Fruit fly (Drosophila melanogaster): ENCODE data around the gene c11.1.

c11.1 gene

DNA sequence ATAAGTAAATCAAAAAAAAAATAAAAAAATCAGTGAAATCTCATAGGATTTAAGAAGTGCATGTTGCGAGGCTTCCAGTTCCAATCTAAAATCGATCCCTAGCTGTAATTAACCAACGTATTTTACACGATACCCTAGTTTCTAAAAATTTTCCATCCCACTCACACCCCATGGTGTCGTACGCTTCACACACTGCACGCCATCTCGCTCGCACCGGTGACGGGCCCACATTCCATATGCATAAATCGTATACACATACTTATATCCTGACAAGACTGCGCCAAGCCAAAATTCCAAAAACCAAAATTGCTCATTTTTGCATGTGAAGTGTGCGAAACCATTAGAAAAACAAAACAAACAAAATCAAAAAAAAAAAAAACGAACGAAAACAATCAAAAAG, 27.9 kb downstream of the c11.1 start (continued):
- TF ChIP-seq CG18476 (GFP tag; optimal IDR thresholded peaks at IDR 0.05): no peak
- TF ChIP-seq nerfin-1 (tag; optimal IDR thresholded peaks at IDR 0.05): no peak
- TF ChIP-seq ci (GFP tag; IDR thresholded peaks at IDR 0.05): no peak
- no peak for TF ChIP-seq CG13296 (GFP tag; optimal IDR thresholded peaks at IDR 0.05)

DNA sequence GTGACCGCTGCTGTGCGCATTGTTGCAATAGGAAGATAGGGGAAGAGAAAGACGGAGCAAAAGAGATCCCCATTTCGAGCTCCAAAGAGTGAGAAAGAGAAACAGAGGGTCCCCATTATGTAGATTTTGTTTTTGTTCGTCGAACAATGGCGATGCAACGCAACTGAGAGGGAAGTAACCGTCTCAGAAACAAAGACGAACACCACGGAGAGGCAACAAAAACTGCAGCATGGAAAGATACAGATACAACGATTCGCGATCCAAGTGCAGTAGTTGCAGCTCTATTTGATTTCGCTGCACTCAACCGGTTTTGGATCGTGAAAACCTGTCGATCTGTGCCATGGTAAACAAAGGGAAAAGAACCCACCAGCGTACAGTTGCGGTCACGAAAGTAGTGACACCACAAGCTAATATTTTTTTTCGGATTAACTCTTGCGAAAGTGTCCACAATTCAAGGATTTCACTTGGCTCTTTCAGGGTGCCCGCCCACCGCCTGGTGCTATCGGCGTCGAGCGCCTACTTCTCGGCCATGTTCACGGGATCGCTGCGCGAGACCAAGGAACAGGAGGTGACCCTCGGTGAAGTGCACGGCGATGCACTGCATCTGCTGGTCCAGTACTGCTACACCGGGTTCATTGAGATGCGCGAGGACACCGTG, 30.7 kb downstream of the c11.1 start:
- peak; percentile 68 for TF ChIP-seq CG11696 (GFP tag; IDR thresholded peaks at IDR 0.05)
- no peak for TF ChIP-seq CG30403 (GFP tag; optimal IDR thresholded peaks at IDR 0.05)
- TF ChIP-seq CG2712 (tag; optimal IDR thresholded peaks at IDR 0.05): no peak
- no peak for TF ChIP-seq prd (optimal IDR thresholded peaks at IDR 0.05)
- no peak for TF ChIP-seq prd (GFP tag; IDR thresholded peaks at IDR 0.05)
- 0 out of 2 replicates have a peak, but pooled peaks have one; percentile 17 for TF ChIP-seq CG14441 (GFP tag; IDR thresholded peaks at IDR 0.05)
- TF ChIP-seq dati (GFP tag; IDR thresholded peaks at IDR 0.05): 0 out of 2 replicates have a peak, but pooled peaks have one; percentile 16
- no peak for TF ChIP-seq pho (GFP tag; optimal IDR thresholded peaks at IDR 0.05)
- TF ChIP-seq CG15479 (GFP tag; optimal IDR thresholded peaks at IDR 0.05): no peak
- TF ChIP-seq nom (GFP tag; optimal IDR thresholded peaks at IDR 0.05): peak; percentile 54
- no peak for TF ChIP-seq CG16813 (GFP tag; IDR thresholded peaks at IDR 0.05; ENCODE audit: partially characterized antibody)
- peak; percentile 63; the same call in 2 of the 3 replicates for TF ChIP-seq ci (GFP tag; IDR thresholded peaks at IDR 0.05)
- TF ChIP-seq CG9932 (GFP tag; IDR thresholded peaks at IDR 0.05): no peak
- no peak for TF ChIP-seq abd-A (tag; optimal IDR thresholded peaks at IDR 0.05)
- TF ChIP-seq otp (GFP tag; IDR thresholded peaks at IDR 0.05): 0 out of 3 replicates have a peak, but pooled peaks have one; percentile 12
- TF ChIP-seq Elba2 (GFP tag; optimal IDR thresholded peaks at IDR 0.05): no peak
- no peak for TF ChIP-seq hkb (optimal IDR thresholded peaks at IDR 0.05)
- 0 out of 2 replicates have a peak, but pooled peaks have one; percentile 21 for TF ChIP-seq hkb (GFP tag; IDR thresholded peaks at IDR 0.05)
- TF ChIP-seq ftz-f1 (GFP tag; optimal IDR thresholded peaks at IDR 0.05): no peak
- TF ChIP-seq nmo (GFP tag; optimal IDR thresholded peaks at IDR 0.05): no peak
- TF ChIP-seq CG6765 (GFP tag; optimal IDR thresholded peaks at IDR 0.05): no peak
- no peak for TF ChIP-seq lab (GFP tag; optimal IDR thresholded peaks at IDR 0.05)
- peak; percentile 70 for TF ChIP-seq Med (GFP tag)
- TF ChIP-seq Drgx (GFP tag; IDR thresholded peaks at IDR 0.05): peak; percentile 65
- no peak for TF ChIP-seq B-H1 (GFP tag; IDR thresholded peaks at IDR 0.05)
- TF ChIP-seq CG6813 (GFP tag; optimal IDR thresholded peaks at IDR 0.05): no peak
- 0 out of 2 replicates have a peak, but pooled peaks have one; percentile 12 for TF ChIP-seq ttk (GFP tag; IDR thresholded peaks at IDR 0.05)
- TF ChIP-seq CG5953 (GFP tag; IDR thresholded peaks at IDR 0.05): peak; percentile 56; the same call in 1 of the 2 replicates
- TF ChIP-seq cg (GFP tag; optimal IDR thresholded peaks at IDR 0.05): no peak
- TF ChIP-seq tap (tag; optimal IDR thresholded peaks at IDR 0.05): no peak
- no peak for TF ChIP-seq HmgZ (tag; optimal IDR thresholded peaks at IDR 0.05)
- no peak for TF ChIP-seq CG9609 (GFP tag; optimal IDR thresholded peaks at IDR 0.05)
- no peak for TF ChIP-seq tll (GFP tag; optimal IDR thresholded peaks at IDR 0.05)
- no peak for TF ChIP-seq HmgD (GFP tag; optimal IDR thresholded peaks at IDR 0.05)
- no peak for TF ChIP-seq CG4424 (GFP tag; optimal IDR thresholded peaks at IDR 0.05)
- peak; percentile 88 for TF ChIP-seq Ets65A (GFP tag)
- TF ChIP-seq Sox102F (GFP tag; optimal IDR thresholded peaks at IDR 0.05): no peak
- peak in 1 of 2 experiments; percentile 29 for TF ChIP-seq Trl (optimal IDR thresholded peaks at IDR 0.05)
- TF ChIP-seq Trl (GFP tag; optimal IDR thresholded peaks at IDR 0.05): no peak
- TF ChIP-seq D (optimal IDR thresholded peaks at IDR 0.05): no peak
- no peak for TF ChIP-seq D (GFP tag; optimal IDR thresholded peaks at IDR 0.05)

Data from whole organism, embryonic.